Fruit fly (Drosophila melanogaster): ENCODE measurements around the gene CG32547.

Gene CG32547

dm6 chrX:18494165-18494740 lies 15.0 kb upstream of the CG32547 start, which contains the start of gene CG15043 (continued):
- TF ChIP-seq CG10274 (GFP tag; optimal IDR thresholded peaks at IDR 0.05) (peak; percentile 20), Hey (tag; optimal IDR thresholded peaks at IDR 0.05) (peak; percentile 76), lilli (GFP tag; optimal IDR thresholded peaks at IDR 0.05) (peak; percentile 67), H2.0 (GFP tag; IDR thresholded peaks at IDR 0.05) (no peak), zf30C (GFP tag; optimal IDR thresholded peaks at IDR 0.05) (no peak), MBD-R2 (GFP tag; IDR thresholded peaks at IDR 0.05) (peak; percentile 54; the same call in 1 of the 2 replicates), Elba2 (GFP tag; optimal IDR thresholded peaks at IDR 0.05) (no peak), corto (GFP tag; optimal IDR thresholded peaks at IDR 0.05) (no peak), mam (GFP tag; optimal IDR thresholded peaks at IDR 0.05) (peak; percentile 49), gsb (GFP tag; IDR thresholded peaks at IDR 0.05) (peak; percentile 53), pita (GFP tag; optimal IDR thresholded peaks at IDR 0.05) (no peak), lab (GFP tag; optimal IDR thresholded peaks at IDR 0.05) (peak; percentile 64), NFAT (GFP tag; IDR thresholded peaks at IDR 0.05) (peak; percentile 36; the same call in 1 of the 2 replicates), usp (GFP tag; optimal IDR thresholded peaks at IDR 0.05) (no peak), CG9797 (GFP tag; optimal IDR thresholded peaks at IDR 0.05) (no peak), fu2 (GFP tag; optimal IDR thresholded peaks at IDR 0.05) (peak; percentile 9), nmo (GFP tag; optimal IDR thresholded peaks at IDR 0.05) (peak; percentile 6), CG4360 (GFP tag; IDR thresholded peaks at IDR 0.05) (no peak), CG7271 (tag; optimal IDR thresholded peaks at IDR 0.05) (no peak), rib (GFP tag; IDR thresholded peaks at IDR 0.05) (peak; percentile 23; the same call in 1 of the 2 replicates), CG18599 (GFP tag; optimal IDR thresholded peaks at IDR 0.05) (peak; percentile 80), CG12155 (GFP tag; optimal IDR thresholded peaks at IDR 0.05) (peak; percentile 14), CG8944 (GFP tag; optimal IDR thresholded peaks at IDR 0.05) (no peak), CG13624 (GFP tag; optimal IDR thresholded peaks at IDR 0.05) (peak; percentile 34), Ets65A (GFP tag) (peak; percentile 63), CG3281 (GFP tag; optimal IDR thresholded peaks at IDR 0.05) (peak; percentile 40), lmd (GFP tag; IDR thresholded peaks at IDR 0.05) (peak; percentile 42; the same call in 1 of the 2 replicates), CG1647 (GFP tag; optimal IDR thresholded peaks at IDR 0.05) (peak; percentile 6), CG9932 (GFP tag; IDR thresholded peaks at IDR 0.05) (peak; percentile 54), CG3407 (GFP tag; optimal IDR thresholded peaks at IDR 0.05) (no peak), wek (GFP tag; optimal IDR thresholded peaks at IDR 0.05) (no peak), CG14014 (GFP tag; IDR thresholded peaks at IDR 0.05) (no peak), Myb (GFP tag; optimal IDR thresholded peaks at IDR 0.05) (peak; percentile 29), CG2120 (GFP tag; optimal IDR thresholded peaks at IDR 0.05) (peak; percentile 73), CG7963 (GFP tag; IDR thresholded peaks at IDR 0.05; ENCODE audit: partially characterized antibody) (no peak), CG6175 (GFP tag; IDR thresholded peaks at IDR 0.05) (0 out of 3 replicates have a peak, but pooled peaks have one; percentile 49), CG9727 (GFP tag; optimal IDR thresholded peaks at IDR 0.05) (peak; percentile 12), Jarid2 (GFP tag; optimal IDR thresholded peaks at IDR 0.05) (no peak), hkb (optimal IDR thresholded peaks at IDR 0.05) (no peak), hkb (GFP tag; IDR thresholded peaks at IDR 0.05) (peak; percentile 57), Dip3 (GFP tag; optimal IDR thresholded peaks at IDR 0.05) (peak; percentile 67), Mrtf (GFP tag; IDR thresholded peaks at IDR 0.05) (0 out of 3 replicates have a peak, but pooled peaks have one; percentile 33), Meics (GFP tag; optimal IDR thresholded peaks at IDR 0.05) (peak; percentile 71), CG1602 (GFP tag; optimal IDR thresholded peaks at IDR 0.05) (no peak), CG14441 (GFP tag; IDR thresholded peaks at IDR 0.05) (peak; percentile 62), CG8290 (GFP tag; optimal IDR thresholded peaks at IDR 0.05) (no peak), CG8290 (tag; optimal IDR thresholded peaks at IDR 0.05) (no peak), Aef1 (GFP tag; IDR thresholded peaks at IDR 0.05) (peak; percentile 48; the same call in 2 of the 3 replicates), lov (optimal IDR thresholded peaks at IDR 0.05) (no peak), lov (GFP tag; IDR thresholded peaks at IDR 0.05) (no peak), CG10209 (GFP tag; optimal IDR thresholded peaks at IDR 0.05) (peak; percentile 23), grau (tag; optimal IDR thresholded peaks at IDR 0.05) (peak; percentile 23)

All from whole organism, embryonic.